In the genomic region with DNA sequence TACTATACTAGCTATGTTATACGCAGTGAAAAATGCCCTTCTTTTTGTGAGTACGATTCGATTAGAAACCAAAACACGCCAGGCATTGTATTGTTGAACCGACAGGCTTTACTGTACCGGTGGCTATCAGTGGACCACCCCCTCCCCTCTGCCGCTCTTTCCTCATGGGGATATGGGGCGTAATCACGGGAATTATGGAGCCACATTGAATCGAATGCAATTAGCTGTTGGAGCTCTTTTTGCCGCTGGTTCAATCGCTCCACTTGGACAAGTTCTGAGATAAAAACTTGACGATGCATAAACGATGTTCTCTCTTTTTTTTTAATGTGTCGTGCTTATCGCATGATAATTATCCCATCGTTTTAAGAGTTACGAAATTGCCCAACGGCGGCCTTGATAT, we compare ENCODE assay signal across 1 fruit fly cellular context.
TF ChIP-seq lines count a peak whose summit lies in the region.

No protein-coding gene starts in this region.

TF ChIP-seq in whole organism, prepupa, 60 proteins besides CTCF, POLR2A, EP300 and RAD21 (continued from another document):
- TF ChIP-seq Sox14 (GFP tag; optimal IDR thresholded peaks at IDR 0.05; lab: Kevin White, UChicago), result no peak
- TF ChIP-seq Hr4 (GFP tag; optimal IDR thresholded peaks at IDR 0.05; lab: Kevin White, UChicago), result no peak
- TF ChIP-seq CG34406 (GFP tag; optimal IDR thresholded peaks at IDR 0.05; lab: Kevin White, UChicago), result no peak
- no peak for TF ChIP-seq CG6792 (GFP tag; optimal IDR thresholded peaks at IDR 0.05; lab: Kevin White, UChicago)
- peak; percentile 39 for TF ChIP-seq Eip78C (GFP tag; lab: Kevin White, UChicago)
